Fruit fly (Drosophila melanogaster): ENCODE data around the gene CG31917.
A peak's percentile ranks its signal among the peaks of the same experiment; 100 is the strongest.

Gene CG31917

dm6 chr2L:4971329-4971798, 39.3 kb downstream of the CG31917 start, which contains the start of gene CG14043 (continued):
- TF ChIP-seq NC2α (GFP tag; optimal IDR thresholded peaks at IDR 0.05) (no peak), so (GFP tag; IDR thresholded peaks at IDR 0.05) (no peak), CG11398 (GFP tag; optimal IDR thresholded peaks at IDR 0.05) (no peak), lab (GFP tag; optimal IDR thresholded peaks at IDR 0.05) (no peak), phol (tag; optimal IDR thresholded peaks at IDR 0.05) (peak; percentile 72), Asciz (GFP tag; optimal IDR thresholded peaks at IDR 0.05) (no peak), ranshi (GFP tag; IDR thresholded peaks at IDR 0.05) (no peak), sc (optimal IDR thresholded peaks at IDR 0.05) (no peak), sc (GFP tag; optimal IDR thresholded peaks at IDR 0.05) (no peak), bowl (GFP tag; IDR thresholded peaks at IDR 0.05) (no peak), zfh1 (GFP tag; IDR thresholded peaks at IDR 0.05) (no peak), grn (GFP tag; optimal IDR thresholded peaks at IDR 0.05) (no peak), CG7786 (GFP tag; optimal IDR thresholded peaks at IDR 0.05) (peak; percentile 40), Gug (GFP tag; IDR thresholded peaks at IDR 0.05) (no peak), Mrtf (GFP tag; IDR thresholded peaks at IDR 0.05) (no peak), CG6683 (GFP tag; optimal IDR thresholded peaks at IDR 0.05) (no peak), CG18764 (GFP tag; optimal IDR thresholded peaks at IDR 0.05) (no peak), Hr51 (GFP tag; optimal IDR thresholded peaks at IDR 0.05) (no peak), Blimp-1 (GFP tag; optimal IDR thresholded peaks at IDR 0.05) (no peak), HmgD (GFP tag; optimal IDR thresholded peaks at IDR 0.05) (peak; percentile 61), CG11723 (GFP tag; optimal IDR thresholded peaks at IDR 0.05) (no peak), luna (GFP tag; optimal IDR thresholded peaks at IDR 0.05) (no peak), usp (GFP tag; optimal IDR thresholded peaks at IDR 0.05) (no peak), CG6654 (GFP tag; optimal IDR thresholded peaks at IDR 0.05) (no peak), Meics (GFP tag; optimal IDR thresholded peaks at IDR 0.05) (no peak), CG12744 (GFP tag; optimal IDR thresholded peaks at IDR 0.05) (no peak), CG2116 (GFP tag; optimal IDR thresholded peaks at IDR 0.05) (peak; percentile 55), CG4820 (GFP tag; optimal IDR thresholded peaks at IDR 0.05) (no peak), CG12071 (GFP tag; optimal IDR thresholded peaks at IDR 0.05) (no peak), ab (GFP tag; optimal IDR thresholded peaks at IDR 0.05) (no peak), CG7928 (GFP tag; optimal IDR thresholded peaks at IDR 0.05) (peak; percentile 91), gt (GFP tag; IDR thresholded peaks at IDR 0.05) (no peak), CG43689 (GFP tag; IDR thresholded peaks at IDR 0.05) (no peak), bsh (GFP tag; optimal IDR thresholded peaks at IDR 0.05) (no peak), CG1832 (GFP tag; optimal IDR thresholded peaks at IDR 0.05) (no peak), CG12236 (GFP tag; optimal IDR thresholded peaks at IDR 0.05) (no peak), Antp (GFP tag; optimal IDR thresholded peaks at IDR 0.05) (no peak), CG6272 (GFP tag; IDR thresholded peaks at IDR 0.05) (no peak), oc (tag; optimal IDR thresholded peaks at IDR 0.05) (no peak), kay (GFP tag; optimal IDR thresholded peaks at IDR 0.05) (no peak), CG3847 (GFP tag; IDR thresholded peaks at IDR 0.05) (peak; percentile 37; the same call in 1 of the 2 replicates), ro (GFP tag; IDR thresholded peaks at IDR 0.05) (no peak), gcm2 (GFP tag; optimal IDR thresholded peaks at IDR 0.05) (no peak), chn (GFP tag; optimal IDR thresholded peaks at IDR 0.05) (peak; percentile 37), fd64A (GFP tag; optimal IDR thresholded peaks at IDR 0.05) (no peak), CG14441 (GFP tag; IDR thresholded peaks at IDR 0.05) (no peak), sima (GFP tag; optimal IDR thresholded peaks at IDR 0.05) (no peak), Sin3A (optimal IDR thresholded peaks at IDR 0.05) (peak; percentile 85), grau (tag; optimal IDR thresholded peaks at IDR 0.05) (peak; percentile 31), jigr1 (GFP tag; IDR thresholded peaks at IDR 0.05) (no peak), CG13775 (GFP tag; optimal IDR thresholded peaks at IDR 0.05) (peak; percentile 31), nau (GFP tag; optimal IDR thresholded peaks at IDR 0.05) (no peak), CG5180 (GFP tag; optimal IDR thresholded peaks at IDR 0.05) (no peak)

Measured in whole organism, embryonic.